Worm (Caenorhabditis elegans) whole organism, L4 larva: Measurements from ENCODE around the gene sly-1.

Source experiments
- T26A8.4 ChIP-seq: fragments of 200-800 bp; sonication (Bioruptor generic); IDR thresholded peaks from 2 replicates; pipeline ENCODE4 v1.3.6; 2022; ENCODE audit warnings: missing genetic modification characterization, missing compliant biosample characterization
- aha-1 ChIP-seq: fragments of 150-350 bp; peaks from one replicate; lab custom pipeline; 2014; ENCODE audit warnings: missing biosample characterization, missing genetic modification characterization
- aly-2 ChIP-seq: sonication (generic microtip); optimal IDR thresholded peaks from 2 replicates; lab custom pipeline; 2018; ENCODE audit warnings: missing biosample characterization, missing genetic modification characterization
- arid-1 ChIP-seq: fragments of 200-800 bp; sonication (Bioruptor generic); conservative IDR thresholded peaks from 2 replicates; pipeline ENCODE4 v1.3.6; 2022; ENCODE audit warnings: missing genetic modification reagents, missing genetic modification characterization, missing compliant biosample characterization
- ceh-28 ChIP-seq: fragments of 150-350 bp; optimal IDR thresholded peaks from 2 replicates; lab custom pipeline; 2014; ENCODE audit warnings: missing biosample characterization, missing genetic modification reagents, missing genetic modification characterization
- daf-16 ChIP-seq, 3 experiments: sonication (generic microtip); optimal IDR thresholded peaks; 2 replicates each; lab custom pipeline; 2016 to 2017; ENCODE audit warnings: missing genetic modification characterization in 3 of 3, missing genetic modification reagents in 3 of 3, mild to moderate bottlenecking in 2 of 3, missing compliant biosample characterization in 2 of 3, missing biosample characterization in 1 of 3, moderate library complexity in 1 of 3
- dmd-9 ChIP-seq: fragments of 200-800 bp; sonication (Bioruptor generic); IDR thresholded peaks from 2 replicates; pipeline ENCODE4 v1.3.6; 2022; ENCODE audit warnings: missing genetic modification reagents, missing genetic modification characterization, missing compliant biosample characterization
- dve-1 ChIP-seq: sonication (generic microtip); optimal IDR thresholded peaks from 2 replicates; lab custom pipeline; 2017; ENCODE audit warnings: antibody characterized with exemption, mild to moderate bottlenecking, missing genetic modification characterization, missing compliant biosample characterization; ENCODE audit not compliant: insufficient read depth
- hif-1 ChIP-seq, 2 experiments: sonication (generic microtip); optimal IDR thresholded peaks; 2 replicates each; lab custom pipeline; 2016 to 2017; ENCODE audit warnings: missing compliant biosample characterization in 2 of 2, missing genetic modification characterization in 2 of 2, missing genetic modification reagents in 2 of 2, missing genotype in 2 of 2, mild to moderate bottlenecking in 1 of 2
- hlh-11 ChIP-seq: fragments of 200-800 bp; sonication (Bioruptor generic); optimal IDR thresholded peaks from 2 replicates; lab custom pipeline; 2018; ENCODE audit warnings: mild to moderate bottlenecking, missing genetic modification characterization, missing compliant biosample characterization
- hlh-30 ChIP-seq: sonication (generic microtip); optimal IDR thresholded peaks from 2 replicates; lab custom pipeline; 2017; ENCODE audit warnings: antibody characterized with exemption, mild to moderate bottlenecking, missing genetic modification characterization, missing compliant biosample characterization; ENCODE audit not compliant: insufficient read depth
- lin-15B ChIP-seq: fragments of 150-350 bp; sonication (generic microtip); optimal IDR thresholded peaks from 3 replicates; lab custom pipeline; 2014; ENCODE audit warnings: missing biosample characterization, missing genetic modification characterization
- lir-3 ChIP-seq: sonication (generic microtip); optimal IDR thresholded peaks from 2 replicates; lab custom pipeline; 2016; ENCODE audit warnings: mild to moderate bottlenecking, missing genetic modification characterization, missing compliant biosample characterization
- lsy-2 ChIP-seq, 2 experiments: fragments of 150-350 bp in 1 of 2; sonication (generic microtip) in 1 of 2; optimal IDR thresholded peaks; 2 replicates each; lab custom pipeline; 2014 to 2017; ENCODE audit warnings: missing biosample characterization in 2 of 2, missing genetic modification characterization in 2 of 2
- mep-1 ChIP-seq: fragments of 150-350 bp; sonication (generic microtip); optimal IDR thresholded peaks from 3 replicates; lab custom pipeline; 2014; ENCODE audit warnings: missing biosample characterization, missing genetic modification characterization
- mes-2 ChIP-seq: sonication (generic microtip); optimal IDR thresholded peaks from 2 replicates; lab custom pipeline; 2016; ENCODE audit warnings: missing genotype, mild to moderate bottlenecking, missing genetic modification characterization, missing compliant biosample characterization; ENCODE audit not compliant: poor library complexity, severe bottlenecking
- mxl-2 ChIP-seq: fragments of 200-800 bp; sonication (Bioruptor generic); conservative IDR thresholded peaks from 2 replicates; pipeline ENCODE4 v1.3.6; 2022; ENCODE audit warnings: missing genetic modification reagents, missing genetic modification characterization, missing compliant biosample characterization
- mxl-3 ChIP-seq: fragments of 200-800 bp; sonication (Bioruptor generic); optimal IDR thresholded peaks from 2 replicates; lab custom pipeline; 2018; ENCODE audit warnings: mild to moderate bottlenecking, missing genetic modification characterization, missing compliant biosample characterization
- nhr-102 ChIP-seq: sonication (generic microtip); optimal IDR thresholded peaks from 2 replicates; lab custom pipeline; 2016; ENCODE audit warnings: mild to moderate bottlenecking, missing genetic modification characterization, moderate library complexity, missing compliant biosample characterization
- nhr-11 ChIP-seq: fragments of 150-350 bp; optimal IDR thresholded peaks from 2 replicates; lab custom pipeline; 2014; ENCODE audit warnings: missing biosample characterization, missing genetic modification characterization
- nhr-28 ChIP-seq: fragments of 150-350 bp; optimal IDR thresholded peaks from 2 replicates; lab custom pipeline; 2014; ENCODE audit warnings: missing biosample characterization, missing genetic modification characterization
- nhr-41 ChIP-seq: fragments of 200-800 bp; sonication (Bioruptor generic); IDR thresholded peaks from 2 replicates; pipeline ENCODE4 v1.3.6; 2022; ENCODE audit warnings: missing genetic modification reagents, missing genetic modification characterization, missing compliant biosample characterization
- nhr-42 ChIP-seq: fragments of 200-800 bp; sonication (Bioruptor generic); IDR thresholded peaks from 2 replicates; pipeline ENCODE4 v1.3.6; 2022; ENCODE audit warnings: missing genetic modification characterization, missing compliant biosample characterization
- nhr-77 ChIP-seq: fragments of 150-350 bp; optimal IDR thresholded peaks from 2 replicates; lab custom pipeline; 2014; ENCODE audit warnings: missing biosample characterization, missing genetic modification characterization
- php-3 ChIP-seq: fragments of 200-800 bp; sonication (Bioruptor generic); IDR thresholded peaks from 2 replicates; pipeline ENCODE4 v1.3.6; 2022; ENCODE audit warnings: missing genetic modification reagents, missing genetic modification characterization, missing compliant biosample characterization
- snpc-1.2 ChIP-seq: fragments of 200-800 bp; sonication (Bioruptor generic); IDR thresholded peaks from 2 replicates; pipeline ENCODE4 v1.3.6; 2022; ENCODE audit warnings: missing genetic modification reagents, missing genetic modification characterization, missing compliant biosample characterization
- zag-1 ChIP-seq: fragments of 150-350 bp; optimal IDR thresholded peaks from 2 replicates; lab custom pipeline; 2014; ENCODE audit warnings: missing biosample characterization, missing genetic modification characterization

The sly-1 gene

DNA sequence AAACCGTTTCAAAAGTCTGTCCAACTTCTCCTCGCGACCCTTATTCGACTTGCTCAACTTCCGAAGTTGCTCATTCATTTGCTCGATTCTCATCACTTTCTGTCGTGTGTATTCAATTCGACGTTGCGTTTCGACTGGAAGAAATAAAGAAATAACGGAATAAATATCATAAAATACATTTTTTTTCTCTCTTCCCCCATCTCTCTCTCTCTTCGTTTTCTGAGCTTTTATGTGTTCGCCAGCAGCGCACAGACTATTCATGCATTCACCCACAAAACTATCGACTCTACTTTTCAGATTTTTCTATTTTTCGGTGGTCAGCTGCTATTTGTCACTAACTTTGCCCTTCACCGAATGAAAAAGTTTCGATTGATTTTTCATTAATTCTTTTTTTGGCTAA is 53.4 kb downstream of the sly-1 start, which contains the start of gene rab-30:
Gene rab-30, plus strand, starts transcription at position 301 of the 400 bp plus-strand sequence.
- no peak for TF ChIP-seq nhr-41 (GFP tag; lab: Robert Waterston, UW)
- peak; percentile 43 for TF ChIP-seq aha-1 (tag; lab: Kevin White, UChicago)
- TF ChIP-seq lir-3 (tag; lab: Kevin White, UChicago): no peak
- TF ChIP-seq lin-15B (tag; lab: Kevin White, UChicago): no peak
- TF ChIP-seq php-3: no peak
- no peak for TF ChIP-seq aly-2 (tag; lab: Kevin White, UChicago)
- TF ChIP-seq, all 104 proteins: peak for 1

DNA sequence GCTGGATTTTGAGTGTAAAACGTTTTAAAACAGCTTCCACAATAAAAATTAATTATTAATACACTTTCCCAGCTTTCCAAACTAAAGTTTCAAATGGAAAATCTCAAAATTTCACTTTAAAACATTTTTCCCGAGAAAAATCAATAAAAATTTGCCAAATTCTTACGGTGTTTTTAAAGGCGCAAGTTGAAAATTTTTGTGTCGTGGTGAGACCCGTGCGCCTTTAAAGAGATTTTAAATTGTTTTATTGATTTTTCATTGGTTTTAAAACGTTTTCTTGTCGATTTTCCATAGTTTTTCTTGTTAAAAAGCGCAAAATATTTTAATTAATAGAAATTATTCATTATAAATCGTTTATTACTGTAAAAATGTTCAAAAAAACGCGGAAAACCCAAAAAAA is 55.0 kb downstream of the sly-1 start, which contains the start of gene Y45F3A.1:
Gene Y45F3A.1, minus strand, starts transcription at position 12 of the 400 bp plus-strand sequence.
- no peak for TF ChIP-seq hlh-11 (tag; lab: Kevin White, UChicago)
- TF ChIP-seq mxl-3 (GFP tag; lab: Kevin White, UChicago): no peak
- TF ChIP-seq, all 104 proteins: peak for 0

DNA sequence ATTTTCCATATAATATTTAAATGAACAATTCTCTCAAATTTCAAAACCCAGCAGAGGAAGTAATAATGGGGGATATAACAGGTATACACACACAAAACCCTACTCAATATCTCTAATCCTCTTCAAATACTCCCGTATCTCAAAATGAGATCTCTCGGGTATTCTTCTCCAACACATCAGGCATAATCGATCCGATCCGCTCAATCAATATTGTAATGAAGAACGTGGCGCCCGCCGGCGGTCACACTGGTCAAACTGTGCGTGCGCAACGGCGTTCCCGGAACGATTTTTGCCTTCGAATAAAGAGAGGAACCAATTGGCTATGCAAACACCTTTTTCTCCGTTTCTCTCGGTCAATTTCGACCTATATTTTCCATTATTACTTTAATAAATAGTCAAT is 55.7 kb downstream of the sly-1 start:
- peak; percentile 23 for TF ChIP-seq ceh-28 (tag; lab: Kevin White, UChicago)
- TF ChIP-seq T26A8.4: no peak

DNA sequence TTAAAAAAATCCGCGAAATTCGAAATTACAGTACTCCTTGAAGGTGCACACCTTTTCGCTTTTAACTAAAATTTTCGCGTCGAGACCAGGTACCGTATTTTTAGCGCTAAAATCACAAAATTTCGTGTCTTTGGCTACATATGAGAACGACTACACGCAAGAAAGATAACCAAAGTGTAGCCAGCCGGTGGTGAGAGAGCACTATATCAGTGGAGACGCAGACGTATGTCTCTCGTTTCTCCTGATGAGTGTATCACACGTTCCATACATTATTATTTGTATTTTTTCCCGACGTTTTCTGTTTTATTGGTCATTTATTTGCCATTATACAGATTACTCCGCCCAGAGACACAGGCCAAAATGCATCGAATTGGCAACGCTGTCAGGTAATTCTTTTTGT is 59.1 kb downstream of the sly-1 start, which contains the start of gene acdh-11:
Gene acdh-11, plus strand, starts transcription at position 333 of the 400 bp plus-strand sequence.
- peak in 1 of 2 experiments; percentile 51 for TF ChIP-seq lsy-2 (tag; optimal IDR thresholded peaks at IDR 0.05; lab: Kevin White, UChicago)
- peak; percentile 36; the same call in 1 of the 2 replicates for TF ChIP-seq php-3
- peak in 1 of 2 experiments; percentile 2 for TF ChIP-seq hif-1 (tag; optimal IDR thresholded peaks at IDR 0.05; lab: Kevin White, UChicago)
- TF ChIP-seq nhr-77 (tag; lab: Kevin White, UChicago): peak; percentile 14
- peak; percentile 26 for TF ChIP-seq mes-2 (tag; lab: Kevin White, UChicago)
- peak; percentile 79 for TF ChIP-seq hlh-11 (tag; lab: Kevin White, UChicago)
- TF ChIP-seq nhr-42 (GFP tag; lab: Robert Waterston, UW): no peak
- peak; percentile 56 for TF ChIP-seq hlh-30
- TF ChIP-seq nhr-11 (tag; lab: Kevin White, UChicago): peak; percentile 11
- peak; percentile 55 for TF ChIP-seq mxl-3 (GFP tag; lab: Kevin White, UChicago)
- TF ChIP-seq zag-1 (tag; lab: Kevin White, UChicago): no peak
- TF ChIP-seq nhr-28 (tag; lab: Kevin White, UChicago): peak; percentile 98
- TF ChIP-seq snpc-1.2: no peak
- no peak for TF ChIP-seq mxl-2
- TF ChIP-seq dmd-9: no peak
- peak; percentile 35 for TF ChIP-seq nhr-102
- peak; percentile 28 for TF ChIP-seq mep-1 (tag; lab: Kevin White, UChicago)
- no peak for TF ChIP-seq aha-1 (tag; lab: Kevin White, UChicago)
- no peak for TF ChIP-seq arid-1 (GFP tag; lab: Robert Waterston, UW)
- no peak for TF ChIP-seq daf-16 (GFP tag; optimal IDR thresholded peaks at IDR 0.05; lab: Kevin White, UChicago)
- TF ChIP-seq daf-16 (tag; optimal IDR thresholded peaks at IDR 0.05; lab: Kevin White, UChicago): peak; percentile 42
- TF ChIP-seq dve-1: peak; percentile 65
